Worm (Caenorhabditis elegans) whole organism, young adult: ENCODE results near the gene F36D4.4.

Experiments used
- B0035.1 ChIP-seq: sonication (generic microtip); optimal IDR thresholded peaks from 2 replicates; lab custom pipeline; 2016; ENCODE audit warnings: missing genetic modification characterization, mild to moderate bottlenecking, missing compliant biosample characterization, missing genotype, missing genetic modification reagents
- B0336.3 ChIP-seq: fragments of 200-800 bp; sonication (Bioruptor generic); IDR thresholded peaks from 2 replicates; pipeline ENCODE4 v1.3.6; 2022; ENCODE audit warnings: missing genetic modification characterization, missing compliant biosample characterization
- F22D6.2 ChIP-seq: sonication (generic microtip); optimal IDR thresholded peaks from 2 replicates; lab custom pipeline; 2016; ENCODE audit warnings: mild to moderate bottlenecking, missing genetic modification characterization, missing compliant biosample characterization
- F33H1.4 ChIP-seq: fragments of 200-800 bp; sonication (Bioruptor generic); IDR thresholded peaks from 2 replicates; pipeline ENCODE4 v1.3.6; 2022; ENCODE audit warnings: missing genetic modification reagents, missing genetic modification characterization, missing compliant biosample characterization
- F55B11.4 ChIP-seq: sonication (generic microtip); optimal IDR thresholded peaks from 2 replicates; lab custom pipeline; 2016; ENCODE audit warnings: missing compliant biosample characterization, missing genetic modification characterization, borderline replicate concordance; ENCODE audit not compliant: insufficient read depth
- Y56A3A.18 ChIP-seq: fragments of 200-800 bp; sonication (Bioruptor generic); IDR thresholded peaks from 2 replicates; pipeline ENCODE4 v1.3.6; 2022; ENCODE audit warnings: missing genetic modification reagents, missing genetic modification characterization, missing compliant biosample characterization
- Y67H2A.10 ChIP-seq: fragments of 200-800 bp; sonication (Bioruptor generic); conservative IDR thresholded peaks from 2 replicates; pipeline ENCODE4 v1.3.6; 2022; ENCODE audit warnings: missing genetic modification reagents, missing genetic modification characterization, missing compliant biosample characterization
- akir-1 ChIP-seq: fragments of 200-800 bp; sonication (Bioruptor generic); optimal IDR thresholded peaks from 2 replicates; lab custom pipeline; 2018; ENCODE audit warnings: mild to moderate bottlenecking, missing genetic modification characterization, moderate library complexity, missing compliant biosample characterization
- aptf-3 ChIP-seq: fragments of 200-800 bp; sonication (Bioruptor generic); IDR thresholded peaks from 2 replicates; pipeline ENCODE4 v1.3.6; 2022; ENCODE audit warnings: missing genetic modification characterization, missing compliant biosample characterization
- bed-1 ChIP-seq: fragments of 200-800 bp; sonication (Bioruptor generic); IDR thresholded peaks from 2 replicates; pipeline ENCODE4 v1.3.6; 2022; ENCODE audit warnings: missing genetic modification reagents, missing genetic modification characterization, missing compliant biosample characterization
- cebp-1 ChIP-seq, 2 experiments: fragments of 200-800 bp in 1 of 2; sonication (Bioruptor generic) in 1 of 2; sonication (generic microtip) in 1 of 2; IDR thresholded peaks in 1 of 2; optimal IDR thresholded peaks in 1 of 2; 2 replicates each; pipeline versions ENCODE4 v1.3.6 to Lab custom; 2017 to 2022; ENCODE audit warnings: missing compliant biosample characterization in 2 of 2, missing genetic modification characterization in 2 of 2, mild to moderate bottlenecking in 1 of 2, missing genetic modification reagents in 1 of 2, moderate library complexity in 1 of 2
- ceh-40 ChIP-seq: fragments of 200-800 bp; sonication (Bioruptor generic); IDR thresholded peaks from 2 replicates; pipeline ENCODE4 v1.3.6; 2022; ENCODE audit warnings: missing genetic modification characterization, missing compliant biosample characterization
- ceh-58 ChIP-seq: fragments of 200-800 bp; sonication (Bioruptor generic); IDR thresholded peaks from 2 replicates; pipeline ENCODE4 v1.3.6; 2022; ENCODE audit warnings: missing genetic modification characterization, missing compliant biosample characterization
- chd-7 ChIP-seq: sonication (generic microtip); optimal IDR thresholded peaks from 2 replicates; lab custom pipeline; 2016; ENCODE audit warnings: mild to moderate bottlenecking, missing genetic modification characterization, moderate library complexity, missing compliant biosample characterization
- dox-1 ChIP-seq: fragments of 200-800 bp; sonication (Bioruptor generic); IDR thresholded peaks from 2 replicates; pipeline ENCODE4 v1.3.6; 2022; ENCODE audit warnings: missing genetic modification reagents, missing genetic modification characterization, missing compliant biosample characterization
- dpff-1 ChIP-seq: sonication (generic microtip); optimal IDR thresholded peaks from 2 replicates; lab custom pipeline; 2017; ENCODE audit warnings: mild to moderate bottlenecking, missing genetic modification characterization, missing compliant biosample characterization
- egl-44 ChIP-seq: fragments of 200-800 bp; sonication (Bioruptor generic); IDR thresholded peaks from 2 replicates; pipeline ENCODE4 v1.3.6; 2022; ENCODE audit warnings: missing genetic modification reagents, missing genetic modification characterization, missing compliant biosample characterization
- him-1 ChIP-seq: sonication (generic microtip); optimal IDR thresholded peaks from 2 replicates; lab custom pipeline; 2016; ENCODE audit warnings: missing genotype, missing genetic modification reagents, missing genetic modification characterization, missing compliant biosample characterization
- hlh-12 ChIP-seq: sonication (generic microtip); optimal IDR thresholded peaks from 2 replicates; lab custom pipeline; 2016; ENCODE audit warnings: missing genetic modification characterization, missing compliant biosample characterization
- hlh-26 ChIP-seq: fragments of 200-800 bp; sonication (Bioruptor generic); conservative IDR thresholded peaks from 2 replicates; pipeline ENCODE4 v1.3.6; 2022; ENCODE audit warnings: missing genetic modification reagents, missing genetic modification characterization, missing compliant biosample characterization
- hmg-20 ChIP-seq: fragments of 200-800 bp; sonication (Bioruptor generic); IDR thresholded peaks from 2 replicates; pipeline ENCODE4 v1.3.6; 2022; ENCODE audit warnings: missing genetic modification reagents, missing genetic modification characterization, missing compliant biosample characterization
- hsf-1 ChIP-seq: fragments of 200-800 bp; sonication (Bioruptor generic); IDR thresholded peaks from 2 replicates; pipeline ENCODE4 v1.3.6; 2022; ENCODE audit warnings: missing genetic modification reagents, missing genetic modification characterization, missing compliant biosample characterization
- lag-1 ChIP-seq: fragments of 200-800 bp; sonication (Bioruptor generic); IDR thresholded peaks from 2 replicates; pipeline ENCODE4 v1.3.6; 2022; ENCODE audit warnings: missing genetic modification reagents, missing genetic modification characterization, missing compliant biosample characterization
- lin-54 ChIP-seq: fragments of 200-800 bp; sonication (Bioruptor generic); optimal IDR thresholded peaks from 2 replicates; lab custom pipeline; 2018; ENCODE audit warnings: mild to moderate bottlenecking, missing genetic modification characterization, missing compliant biosample characterization
- lsl-1 ChIP-seq: fragments of 200-800 bp; sonication (Bioruptor generic); optimal IDR thresholded peaks from 2 replicates; lab custom pipeline; 2018; ENCODE audit warnings: mild to moderate bottlenecking, missing genetic modification characterization, moderate library complexity, missing compliant biosample characterization
- madf-8 ChIP-seq: fragments of 200-800 bp; sonication (Bioruptor generic); conservative IDR thresholded peaks from 2 replicates; pipeline ENCODE4 v1.3.6; 2022; ENCODE audit warnings: missing genetic modification reagents, missing genetic modification characterization, missing compliant biosample characterization
- mcd-1 ChIP-seq: fragments of 200-800 bp; sonication (Bioruptor generic); IDR thresholded peaks from 2 replicates; pipeline ENCODE4 v1.3.6; 2022; ENCODE audit warnings: missing genetic modification reagents, missing genetic modification characterization, missing compliant biosample characterization
- nfya-2 ChIP-seq: fragments of 200-800 bp; sonication (Bioruptor generic); IDR thresholded peaks from 2 replicates; pipeline ENCODE4 v1.3.6; 2022; ENCODE audit warnings: missing genetic modification reagents, missing genetic modification characterization, missing compliant biosample characterization
- nhr-27 ChIP-seq: fragments of 200-800 bp; sonication (Bioruptor generic); optimal IDR thresholded peaks from 2 replicates; lab custom pipeline; 2018; ENCODE audit warnings: mild to moderate bottlenecking, missing genetic modification characterization, moderate library complexity, missing compliant biosample characterization
- nhr-80 ChIP-seq: sonication (generic microtip); optimal IDR thresholded peaks from 2 replicates; lab custom pipeline; 2016; ENCODE audit warnings: missing genetic modification characterization, missing compliant biosample characterization
- pbrm-1 ChIP-seq: fragments of 200-800 bp; sonication (Bioruptor generic); IDR thresholded peaks from 2 replicates; pipeline ENCODE4 v1.3.6; 2022; ENCODE audit warnings: missing genetic modification reagents, missing genetic modification characterization, missing compliant biosample characterization
- rcor-1 ChIP-seq: fragments of 200-800 bp; sonication (Bioruptor generic); IDR thresholded peaks from 2 replicates; pipeline ENCODE4 v1.3.6; 2022; ENCODE audit warnings: missing genetic modification reagents, missing genetic modification characterization, missing compliant biosample characterization
- sea-2 ChIP-seq: fragments of 200-800 bp; sonication (Bioruptor generic); IDR thresholded peaks from 2 replicates; pipeline ENCODE4 v1.3.6; 2022; ENCODE audit warnings: missing genetic modification characterization, missing compliant biosample characterization
- snpc-1.1 ChIP-seq: sonication (generic microtip); optimal IDR thresholded peaks from 2 replicates; lab custom pipeline; 2017; ENCODE audit warnings: missing genetic modification characterization, mild to moderate bottlenecking, missing compliant biosample characterization, antibody characterized with exemption, moderate library complexity, missing genotype, missing genetic modification reagents; ENCODE audit not compliant: insufficient read depth
- snpc-1.3 ChIP-seq: sonication (generic microtip); optimal IDR thresholded peaks from 2 replicates; lab custom pipeline; 2017; ENCODE audit warnings: missing genetic modification characterization, mild to moderate bottlenecking, missing compliant biosample characterization, antibody characterized with exemption, moderate library complexity, missing genotype, missing genetic modification reagents; ENCODE audit not compliant: insufficient read depth
- snpc-4 ChIP-seq, 5 experiments: fragments of 150-350 bp in 1 of 5; sonication (generic microtip) in 4 of 5; optimal IDR thresholded peaks; 2 replicates each; lab custom pipeline; 2014 to 2018; ENCODE audit warnings: missing genetic modification characterization in 5 of 5, missing biosample characterization in 3 of 5, antibody characterized with exemption in 2 of 5, mild to moderate bottlenecking in 2 of 5, missing compliant biosample characterization in 2 of 5, missing genotype in 2 of 5, moderate library complexity in 2 of 5, missing genetic modification reagents in 1 of 5
- tbp1 ChIP-seq: fragments of 200-800 bp; sonication (Bioruptor generic); optimal IDR thresholded peaks from 2 replicates; lab custom pipeline; 2018; ENCODE audit warnings: mild to moderate bottlenecking, missing genetic modification characterization, missing compliant biosample characterization
- ztf-18 ChIP-seq: sonication (generic microtip); optimal IDR thresholded peaks from 2 replicates; lab custom pipeline; 2016; ENCODE audit warnings: missing genotype, mild to moderate bottlenecking, missing genetic modification characterization, missing compliant biosample characterization
- ztf-28 ChIP-seq: fragments of 200-800 bp; sonication (Bioruptor generic); IDR thresholded peaks from 2 replicates; pipeline ENCODE4 v1.3.6; 2022; ENCODE audit warnings: missing genetic modification reagents, missing genetic modification characterization, missing compliant biosample characterization
- ztf-6 ChIP-seq: fragments of 200-800 bp; sonication (Bioruptor generic); IDR thresholded peaks from 2 replicates; pipeline ENCODE4 v1.3.6; 2022; ENCODE audit warnings: missing genetic modification reagents, missing genetic modification characterization, missing compliant biosample characterization

F36D4.4 gene

DNA sequence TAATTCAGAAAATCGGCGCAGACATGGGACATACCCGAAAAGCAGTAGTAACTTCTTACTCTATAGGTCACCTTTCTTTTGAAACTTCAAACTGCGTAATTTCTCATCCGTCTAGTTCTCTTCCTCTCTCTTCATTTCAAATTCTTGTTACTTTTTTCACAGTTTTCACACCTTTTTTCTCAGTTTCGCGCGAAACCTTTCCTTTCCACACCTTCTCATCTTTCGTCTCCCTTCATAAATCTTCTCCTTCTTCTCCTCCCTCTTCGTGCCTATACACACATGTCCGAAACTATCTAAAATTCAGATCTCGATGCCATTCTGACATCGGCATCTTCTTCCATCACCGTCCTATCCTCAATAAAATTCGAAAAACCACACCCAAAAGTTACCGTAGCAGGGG, 29.3 kb upstream of the F36D4.4 start, which contains the start of gene wdr-62:
Gene wdr-62 (plus strand): TSS at position 301 of the 400 bp plus-strand sequence.
- no peak for TF ChIP-seq pbrm-1 (GFP tag; lab: Robert Waterston, UW)
- no peak for TF ChIP-seq egl-44
- no peak for TF ChIP-seq Y67H2A.10
- no peak for TF ChIP-seq chd-7 (tag; lab: Kevin White, UChicago)
- no peak for TF ChIP-seq dox-1
- TF ChIP-seq ztf-28 (GFP tag; lab: Robert Waterston, UW), result no peak
- TF ChIP-seq hlh-26 (GFP tag; lab: Robert Waterston, UW), result no peak
- no peak for TF ChIP-seq B0035.1 (tag; lab: Kevin White, UChicago)
- no peak for TF ChIP-seq nfya-2

DNA sequence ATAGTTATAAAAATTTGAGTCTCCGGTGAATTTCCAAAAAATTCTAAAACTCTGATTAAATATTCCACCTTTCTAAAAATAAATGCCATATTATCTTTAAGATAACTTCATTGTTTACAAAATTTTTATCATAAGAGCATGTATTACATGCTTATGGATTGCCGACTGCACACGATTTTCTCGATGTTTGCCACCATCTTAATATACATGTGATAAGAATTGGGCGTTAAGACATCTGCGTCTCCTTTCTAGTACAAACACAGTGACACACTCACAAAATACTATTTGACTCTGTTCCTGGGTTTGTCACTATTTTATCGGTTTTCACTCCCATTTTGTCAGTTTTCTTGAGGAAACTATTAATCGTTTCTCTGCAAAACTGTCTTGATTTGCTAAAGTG, 28.7 kb upstream of the F36D4.4 start:
- TF ChIP-seq hmg-20 (GFP tag; lab: Robert Waterston, UW), result no peak
- TF ChIP-seq nhr-80, result peak; percentile 63

DNA sequence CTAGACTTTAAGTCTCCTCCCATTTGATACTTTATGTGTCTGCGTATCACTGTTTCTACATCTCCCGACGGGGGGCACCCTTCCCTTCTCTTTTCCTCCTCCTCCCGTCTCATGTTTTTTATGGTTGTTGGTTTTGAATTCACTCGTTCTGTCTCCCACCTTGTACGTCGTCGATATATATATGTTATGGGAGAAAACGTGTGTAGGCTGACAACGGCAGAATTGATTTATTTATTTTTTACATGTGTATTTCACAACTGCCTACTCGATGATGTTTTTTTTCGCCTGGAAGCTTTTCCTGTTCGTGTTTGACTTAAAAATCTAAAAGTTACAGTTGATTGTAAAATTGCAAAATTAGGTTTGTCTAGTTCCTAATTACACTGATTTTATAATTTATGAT, 28.1 kb upstream of the F36D4.4 start:
- no peak for TF ChIP-seq hlh-26 (GFP tag; lab: Robert Waterston, UW)
- no peak for TF ChIP-seq ztf-6 (GFP tag; lab: Robert Waterston, UW)
- no peak for TF ChIP-seq F55B11.4 (tag; lab: Kevin White, UChicago)
- TF ChIP-seq bed-1 (GFP tag; lab: Robert Waterston, UW), result no peak
- TF ChIP-seq B0336.3 (GFP tag; lab: Robert Waterston, UW), result no peak
- TF ChIP-seq cebp-1 (GFP tag; IDR thresholded peaks at IDR 0.05; lab: Robert Waterston, UW), result no peak
- peak; percentile 23 for TF ChIP-seq cebp-1 (tag; optimal IDR thresholded peaks at IDR 0.05; lab: Kevin White, UChicago)
- no peak for TF ChIP-seq tbp1 (GFP tag; lab: Kevin White, UChicago)
- TF ChIP-seq hlh-12 (tag; lab: Kevin White, UChicago), result no peak
- TF ChIP-seq lsl-1 (GFP tag; lab: Kevin White, UChicago), result no peak

DNA sequence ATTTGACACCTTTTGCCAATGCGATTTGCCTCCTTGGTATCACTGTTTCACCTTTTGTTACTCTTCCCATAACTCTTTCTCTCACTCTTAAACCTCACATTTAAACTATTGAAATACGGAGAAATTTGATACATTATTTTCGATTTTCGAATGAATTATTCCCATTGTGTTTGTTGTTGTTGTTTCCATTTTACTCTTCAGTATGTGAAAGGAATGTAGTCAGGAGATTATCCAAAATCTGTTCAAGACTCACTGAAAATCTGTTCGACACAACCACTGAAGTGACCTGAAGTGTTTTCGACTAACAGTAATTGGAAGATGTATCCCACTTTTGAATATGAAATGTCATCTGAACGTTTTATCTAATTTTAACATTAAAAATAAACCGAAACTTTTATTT, 26.6 kb upstream of the F36D4.4 start:
- TF ChIP-seq F22D6.2 (tag; lab: Kevin White, UChicago), result no peak

DNA sequence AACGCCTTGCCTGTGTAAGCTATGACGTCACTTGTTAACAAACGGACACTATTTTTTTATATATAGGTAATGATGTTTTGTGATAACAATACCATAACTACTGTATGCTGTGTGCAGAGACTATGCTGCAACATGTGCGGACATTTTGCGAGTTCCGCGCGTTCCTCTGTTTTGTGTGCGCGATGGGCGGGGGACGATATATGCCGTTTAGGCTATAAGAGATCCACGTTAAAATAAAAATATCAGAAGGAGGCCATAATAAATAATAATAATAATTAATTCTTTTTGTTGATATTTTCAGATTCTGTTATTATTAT, 25.5 kb upstream of the F36D4.4 start:
- TF ChIP-seq egl-44, result no peak
- peak; percentile 89 for TF ChIP-seq snpc-1.1 (tag; lab: Kevin White, UChicago)
- no peak for TF ChIP-seq rcor-1 (GFP tag; lab: Robert Waterston, UW)
- no peak for TF ChIP-seq nhr-27 (tag; lab: Kevin White, UChicago)
- peak; percentile 1 for TF ChIP-seq snpc-1.3
- peak; percentile 36 for TF ChIP-seq him-1
- TF ChIP-seq mcd-1, result 0 out of 2 replicates have a peak, but pooled peaks have one; percentile 48
- TF ChIP-seq Y56A3A.18 (GFP tag; lab: Robert Waterston, UW), result no peak
- TF ChIP-seq lin-54 (GFP tag; lab: Kevin White, UChicago), result peak; percentile 20
- TF ChIP-seq dpff-1, result no peak
- peak; percentile 83 for TF ChIP-seq snpc-4 (GFP tag; optimal IDR thresholded peaks at IDR 0.05; lab: Kevin White, UChicago)
- TF ChIP-seq snpc-4 (tag; optimal IDR thresholded peaks at IDR 0.05; lab: Kevin White, UChicago), result peak; percentile 42 to 91 (median 76)
- peak; percentile 84 for TF ChIP-seq lsl-1 (GFP tag; lab: Kevin White, UChicago)
- TF ChIP-seq hsf-1, result no peak
- peak; percentile 22 for TF ChIP-seq ztf-18 (tag; lab: Kevin White, UChicago)
- peak; percentile 57 for TF ChIP-seq tbp1 (GFP tag; lab: Kevin White, UChicago)
- no peak for TF ChIP-seq bed-1 (GFP tag; lab: Robert Waterston, UW)
- TF ChIP-seq ceh-40 (GFP tag; lab: Robert Waterston, UW), result no peak
- TF ChIP-seq ceh-58 (GFP tag; lab: Robert Waterston, UW), result no peak
- TF ChIP-seq akir-1 (GFP tag; lab: Kevin White, UChicago), result no peak
- TF ChIP-seq dox-1, result no peak; the same call in 1 of the 2 replicates
- TF ChIP-seq sea-2 (GFP tag; lab: Robert Waterston, UW), result no peak
- TF ChIP-seq aptf-3 (GFP tag; lab: Robert Waterston, UW), result no peak
- 0 out of 2 replicates have a peak, but pooled peaks have one; percentile 3 for TF ChIP-seq madf-8 (GFP tag; lab: Robert Waterston, UW)
- TF ChIP-seq F33H1.4 (GFP tag; lab: Robert Waterston, UW), result no peak
- TF ChIP-seq lag-1 (GFP tag; lab: Robert Waterston, UW), result no peak
- TF ChIP-seq, all 124 proteins: peak for 10
